Worm (Caenorhabditis elegans) whole organism, L2 larva: Measurements from ENCODE around the gene str-228.

ENCODE experiments used
- F13H6.1 ChIP-seq: sonication (generic microtip); optimal IDR thresholded peaks from 2 replicates; lab custom pipeline; 2016; ENCODE audit warnings: missing genetic modification characterization, missing compliant biosample characterization
- ama-1 ChIP-seq: fragments of 150-350 bp; optimal IDR thresholded peaks from 2 replicates; lab custom pipeline; 2018; ENCODE audit warnings: inconsistent platforms
- blmp-1 ChIP-seq: sonication (generic microtip); optimal IDR thresholded peaks from 2 replicates; lab custom pipeline; 2017; ENCODE audit warnings: missing genetic modification characterization, mild to moderate bottlenecking, missing compliant biosample characterization, antibody characterized with exemption, moderate library complexity; ENCODE audit not compliant: insufficient read depth
- ceh-82 ChIP-seq: fragments of 150-350 bp; optimal IDR thresholded peaks from 2 replicates; lab custom pipeline; 2014; ENCODE audit warnings: missing biosample characterization, missing genetic modification characterization
- lin-11 ChIP-seq: fragments of 150-350 bp; sonication (generic microtip); optimal IDR thresholded peaks from 2 replicates; lab custom pipeline; 2014; ENCODE audit warnings: missing biosample characterization, missing genetic modification characterization, inconsistent platforms, mixed read lengths
- lin-39 ChIP-seq: fragments of 150-350 bp; optimal IDR thresholded peaks from 2 replicates; lab custom pipeline; 2014; ENCODE audit warnings: missing biosample characterization, missing genetic modification reagents, missing genetic modification characterization
- mdl-1 ChIP-seq, 2 experiments: fragments of 150-350 bp in 1 of 2; sonication (generic microtip) in 1 of 2; optimal IDR thresholded peaks; 2 replicates each; lab custom pipeline; 2017; ENCODE audit warnings: missing biosample characterization in 2 of 2, missing genetic modification characterization in 2 of 2
- nhr-237 ChIP-seq: fragments of 150-350 bp; optimal IDR thresholded peaks from 2 replicates; lab custom pipeline; 2014; ENCODE audit warnings: missing biosample characterization, missing genetic modification characterization
- nhr-6 ChIP-seq: fragments of 150-350 bp; optimal IDR thresholded peaks from 2 replicates; lab custom pipeline; 2014; ENCODE audit warnings: missing biosample characterization, missing genetic modification characterization
- snpc-4 ChIP-seq: fragments of 150-350 bp; optimal IDR thresholded peaks from 2 replicates; lab custom pipeline; 2014; ENCODE audit warnings: missing biosample characterization, missing genetic modification characterization

DNA sequence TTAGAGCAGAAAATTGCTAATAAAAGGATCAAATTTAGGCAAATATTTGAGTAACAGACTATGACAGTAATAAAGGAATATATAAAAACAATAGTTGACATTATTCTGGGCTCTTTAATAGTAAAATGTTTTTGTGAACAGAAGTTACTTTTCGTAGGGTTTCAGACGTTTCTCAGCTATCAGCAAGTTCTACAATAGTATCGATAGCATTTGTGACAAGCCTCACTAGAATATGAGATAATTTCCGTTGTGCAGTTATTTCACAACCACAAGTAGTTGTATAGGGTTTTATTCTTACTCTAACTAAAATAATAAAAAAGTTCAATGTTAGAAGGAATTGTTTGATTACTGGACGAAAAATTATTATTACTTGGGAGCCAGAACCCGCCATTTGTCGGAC lies 36.5 kb downstream of the str-228 start, which contains the start of gene srbc-68:
- TF ChIP-seq lin-11 (tag; lab: Kevin White, UChicago) (no peak), blmp-1 (no peak), lin-39 (tag; lab: Kevin White, UChicago) (no peak), ceh-82 (no peak), nhr-237 (tag; lab: Kevin White, UChicago) (no peak), F13H6.1 (tag; lab: Kevin White, UChicago) (no peak), mdl-1 (tag; optimal IDR thresholded peaks at IDR 0.05; lab: Kevin White, UChicago) (no peak), nhr-6 (tag; lab: Kevin White, UChicago) (no peak), ama-1 (lab: Kevin White, UChicago) (no peak), snpc-4 (tag; lab: Kevin White, UChicago) (no peak)
